Worm (Caenorhabditis elegans): Measurements from ENCODE around the gene srh-239.

The srh-239 gene

DNA sequence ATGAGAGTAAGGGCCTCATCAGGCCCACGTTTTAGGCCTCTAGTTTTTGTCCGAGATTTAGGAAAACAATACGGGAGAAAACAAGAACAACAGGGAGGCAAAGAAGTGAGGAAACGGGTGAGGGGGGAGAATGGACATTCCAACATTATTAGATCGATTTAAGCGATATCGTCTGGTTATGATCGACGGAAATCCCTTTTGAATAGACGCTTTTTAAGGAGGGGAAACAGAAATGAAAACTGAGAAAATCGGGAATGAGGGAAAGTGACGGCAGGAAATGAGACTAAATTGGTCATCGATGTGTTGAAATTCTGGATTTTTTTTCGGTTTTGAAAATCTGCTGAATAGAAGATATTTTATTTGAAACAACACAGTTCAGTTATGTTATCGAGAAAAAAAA, 18.9 kb downstream of the srh-239 start, which contains the start of gene rocf-1:
rocf-1 (minus strand) TSS at position 101 of the 400 bp plus-strand sequence.
- TF ChIP-seq W03F9.2 (tag; optimal IDR thresholded peaks at IDR 0.05) (no peak), him-1 (tag; optimal IDR thresholded peaks at IDR 0.05) (no peak), dao-5 (tag; optimal IDR thresholded peaks at IDR 0.05) (no peak)

ce11 chrV:15465032-15465727, 19.6 kb downstream of the srh-239 start, which contains the start of gene pqn-71:
pqn-71 (plus strand) TSS chrV:15465677.
- peak; percentile 87 for TF ChIP-seq dao-5 (tag; optimal IDR thresholded peaks at IDR 0.05)
- peak; percentile 71 for TF ChIP-seq W03F9.2 (tag; optimal IDR thresholded peaks at IDR 0.05)
- TF ChIP-seq him-1 (tag; optimal IDR thresholded peaks at IDR 0.05): peak; percentile 92

DNA sequence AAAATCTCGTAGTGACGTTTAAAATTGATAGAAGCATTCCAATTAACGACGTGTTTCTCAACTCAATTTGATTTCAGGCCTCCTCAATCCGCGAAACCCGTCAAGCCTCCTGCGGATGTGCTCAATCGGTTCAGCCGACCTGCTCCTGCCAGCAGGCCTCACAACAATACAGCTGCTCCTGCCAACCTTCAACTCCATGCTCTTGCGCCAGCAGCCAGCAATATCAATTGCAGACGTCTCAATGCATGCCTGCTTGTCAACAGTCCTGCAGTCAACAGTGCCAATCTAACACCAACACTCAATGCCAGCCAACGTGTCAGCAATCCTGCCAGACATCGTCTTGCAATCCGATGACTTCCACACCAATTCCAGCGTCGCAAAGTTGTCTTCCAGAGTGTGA, 20.5 kb downstream of the srh-239 start:
- TF ChIP-seq dao-5 (tag; optimal IDR thresholded peaks at IDR 0.05) (no peak), him-1 (tag; optimal IDR thresholded peaks at IDR 0.05) (no peak), W03F9.2 (tag; optimal IDR thresholded peaks at IDR 0.05) (no peak)

- TF ChIP-seq him-1 (tag; optimal IDR thresholded peaks at IDR 0.05) (no peak), W03F9.2 (tag; optimal IDR thresholded peaks at IDR 0.05) (no peak), dao-5 (tag; optimal IDR thresholded peaks at IDR 0.05) (no peak)
These were observed 21.2 kb downstream of the srh-239 start for ce11 chrV:15466719-15467118.

DNA sequence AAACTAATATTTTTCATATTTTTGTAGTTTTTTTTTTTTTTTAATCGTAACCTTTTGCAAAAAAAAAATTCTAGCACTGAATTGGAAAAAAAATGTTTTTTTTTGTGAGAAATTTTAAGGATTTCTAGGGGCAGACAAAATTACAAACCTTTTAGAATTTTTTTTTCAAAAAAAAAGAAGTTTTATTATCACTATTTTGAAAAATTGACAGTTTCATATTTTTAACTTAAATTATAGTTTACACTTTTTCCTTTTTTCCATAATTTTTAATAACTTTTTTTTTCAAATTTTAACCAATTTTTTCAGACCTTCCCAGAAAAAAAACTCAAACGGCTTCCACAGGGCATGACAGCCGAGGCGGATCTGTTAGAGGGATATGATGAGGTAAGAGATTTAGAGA, 25.5 kb downstream of the srh-239 start, which contains the start of gene dpf-1:
dpf-1 (plus strand) TSS at position 301 of the 400 bp plus-strand sequence.
- TF ChIP-seq W03F9.2 (tag; optimal IDR thresholded peaks at IDR 0.05): no peak
- no peak for TF ChIP-seq him-1 (tag; optimal IDR thresholded peaks at IDR 0.05)
- no peak for TF ChIP-seq dao-5 (tag; optimal IDR thresholded peaks at IDR 0.05)

- TF ChIP-seq dao-5 (tag; optimal IDR thresholded peaks at IDR 0.05): no peak
- no peak for TF ChIP-seq W03F9.2 (tag; optimal IDR thresholded peaks at IDR 0.05)
- TF ChIP-seq him-1 (tag; optimal IDR thresholded peaks at IDR 0.05): no peak
These were observed 33.1 kb downstream of the srh-239 start, which contains the start of gene C06B8.2 for ce11 chrV:15478597-15478996. C06B8.2 (minus strand) TSS chrV:15478749.

DNA sequence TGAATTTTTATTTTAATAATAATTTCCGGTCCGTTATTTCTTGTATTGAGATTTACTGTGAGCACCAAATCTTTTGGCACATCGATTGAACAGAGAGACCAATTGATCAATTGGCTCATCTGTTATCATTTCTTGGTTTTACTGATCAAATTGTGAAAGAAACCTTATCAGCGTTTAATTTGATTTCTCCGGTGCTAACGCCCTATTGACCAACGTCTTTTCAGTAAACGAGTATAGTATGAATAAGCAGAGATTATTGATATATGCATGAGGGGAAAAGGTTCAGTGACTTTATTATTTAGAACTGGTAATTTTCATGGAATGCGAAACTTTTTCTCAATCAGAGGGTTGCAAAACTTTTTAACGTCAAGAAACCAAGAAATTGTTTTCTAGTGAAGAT, 33.6 kb downstream of the srh-239 start:
- TF ChIP-seq W03F9.2 (tag; optimal IDR thresholded peaks at IDR 0.05): no peak
- no peak for TF ChIP-seq dao-5 (tag; optimal IDR thresholded peaks at IDR 0.05)
- TF ChIP-seq him-1 (tag; optimal IDR thresholded peaks at IDR 0.05): no peak

ce11 chrV:15479825-15480224, 34.3 kb downstream of the srh-239 start:
- no peak for TF ChIP-seq W03F9.2 (tag; optimal IDR thresholded peaks at IDR 0.05)
- TF ChIP-seq him-1 (tag; optimal IDR thresholded peaks at IDR 0.05): no peak
- no peak for TF ChIP-seq dao-5 (tag; optimal IDR thresholded peaks at IDR 0.05)

DNA sequence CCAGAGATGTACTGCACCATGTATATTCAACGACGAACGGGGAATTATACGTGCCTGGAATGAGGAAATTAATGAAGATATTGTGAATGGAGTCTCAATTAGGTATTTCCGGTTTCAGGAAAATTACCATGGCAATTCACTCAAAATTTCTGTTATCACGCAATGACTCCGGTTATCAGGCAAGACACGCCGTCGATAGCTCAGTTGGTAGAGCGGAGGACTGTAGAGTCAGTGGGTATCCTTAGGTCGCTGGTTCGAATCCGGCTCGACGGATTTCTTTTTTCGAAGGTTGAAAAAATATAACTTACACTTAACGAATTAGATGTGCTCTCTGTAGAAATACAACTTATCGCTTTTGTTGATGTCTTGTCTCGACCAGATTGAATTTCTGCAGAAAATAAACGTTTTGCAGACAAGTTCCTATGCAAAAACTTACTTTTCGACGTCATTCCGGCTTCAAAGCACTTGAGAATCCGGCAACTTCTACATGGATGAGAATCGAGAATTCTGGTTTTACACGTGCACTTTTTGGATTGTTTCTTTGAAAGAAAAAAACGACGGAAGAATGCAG, 35.1 kb downstream of the srh-239 start:
- TF ChIP-seq him-1 (tag; optimal IDR thresholded peaks at IDR 0.05): no peak
- TF ChIP-seq W03F9.2 (tag; optimal IDR thresholded peaks at IDR 0.05): no peak
- no peak for TF ChIP-seq dao-5 (tag; optimal IDR thresholded peaks at IDR 0.05)

DNA sequence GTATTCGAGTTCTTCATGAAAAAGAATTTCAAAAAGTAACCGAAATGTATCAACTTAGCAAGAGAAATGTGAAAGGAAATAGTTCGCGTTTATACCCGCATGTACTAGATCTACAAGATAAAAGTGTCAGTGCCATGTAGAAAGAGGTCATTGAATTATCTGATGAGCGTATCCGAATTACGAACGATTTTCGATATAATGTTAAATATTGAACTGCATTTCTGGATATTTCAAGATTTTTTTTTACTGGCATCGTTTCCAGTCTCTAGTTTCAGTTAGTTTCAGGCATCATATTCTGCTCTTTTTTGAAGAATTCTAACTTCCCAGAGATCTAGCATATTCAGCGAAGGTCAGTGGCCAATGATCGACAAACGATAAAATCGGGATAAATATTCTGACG, 35.8 kb downstream of the srh-239 start, which contains the start of gene nhr-150:
nhr-150 (minus strand) TSS at position 92 of the 400 bp plus-strand sequence.
- TF ChIP-seq him-1 (tag; optimal IDR thresholded peaks at IDR 0.05) (no peak), W03F9.2 (tag; optimal IDR thresholded peaks at IDR 0.05) (no peak), dao-5 (tag; optimal IDR thresholded peaks at IDR 0.05) (no peak)

ce11 chrV:15483563-15483962, 38.0 kb downstream of the srh-239 start:
- no peak for TF ChIP-seq him-1 (tag; optimal IDR thresholded peaks at IDR 0.05)

DNA sequence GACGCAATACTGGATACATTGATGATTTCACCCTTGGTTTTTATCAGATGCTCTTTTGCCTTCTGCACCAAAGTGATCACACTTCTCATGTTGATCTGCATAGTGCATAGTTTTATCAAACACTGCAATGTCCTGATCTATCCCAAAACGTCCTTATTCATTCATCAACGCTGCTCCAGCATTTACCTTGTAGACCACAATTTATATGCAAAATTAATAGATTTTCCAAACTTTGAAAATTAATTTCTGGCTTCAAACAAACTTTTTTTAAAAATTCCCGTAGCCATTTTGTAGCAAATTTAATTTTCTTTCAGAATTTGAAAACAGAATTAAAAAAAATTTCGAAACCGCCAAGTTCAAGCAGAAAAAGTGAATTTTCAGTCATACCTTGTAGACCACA, 39.0 kb downstream of the srh-239 start, which contains the start of gene C06B8.3:
C06B8.3 (minus strand) TSS at position 101 of the 400 bp plus-strand sequence.
- TF ChIP-seq him-1 (tag; optimal IDR thresholded peaks at IDR 0.05) (no peak), W03F9.2 (tag; optimal IDR thresholded peaks at IDR 0.05) (no peak), dao-5 (tag; optimal IDR thresholded peaks at IDR 0.05) (no peak)

DNA sequence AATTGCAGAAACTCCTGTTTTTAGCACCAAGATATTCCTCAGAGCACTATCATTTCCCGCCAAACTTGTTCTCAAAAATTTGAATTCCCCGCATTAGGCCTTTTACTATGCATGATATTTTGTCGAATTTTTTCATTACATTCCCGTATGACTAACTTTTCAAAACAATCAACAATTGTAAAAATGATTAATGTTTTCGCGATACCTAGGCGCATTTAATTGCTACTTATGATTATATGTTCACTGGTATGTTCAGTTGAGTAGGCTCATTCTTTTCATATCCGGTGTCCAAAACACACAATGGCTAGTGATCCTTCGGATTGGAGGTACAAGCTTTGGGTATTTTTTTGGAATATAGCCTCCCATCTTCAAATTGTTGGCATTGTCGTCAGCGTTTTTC, 42.2 kb downstream of the srh-239 start, which contains the start of gene srw-21:
srw-21 (plus strand) TSS at position 301 of the 400 bp plus-strand sequence.
- TF ChIP-seq W03F9.2 (tag; optimal IDR thresholded peaks at IDR 0.05) (no peak), him-1 (tag; optimal IDR thresholded peaks at IDR 0.05) (no peak), dao-5 (tag; optimal IDR thresholded peaks at IDR 0.05) (no peak)

DNA sequence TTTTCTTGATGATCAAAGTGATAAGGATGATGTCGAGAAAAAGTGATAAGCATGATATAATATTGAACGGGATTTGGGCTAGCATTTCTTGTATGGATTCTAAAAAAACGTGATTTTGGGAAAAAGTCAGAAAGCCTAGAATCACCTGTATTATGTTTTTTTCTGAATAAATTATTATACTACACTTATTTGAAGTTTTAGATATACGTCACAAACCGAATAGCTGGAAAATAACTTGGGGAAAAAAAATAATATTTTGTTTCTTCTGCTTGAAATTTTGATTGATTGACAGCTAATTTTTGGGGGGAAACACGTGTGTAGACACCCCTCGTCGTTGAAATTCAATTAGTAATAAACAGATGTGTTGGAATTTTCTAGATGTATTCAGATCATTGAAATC, 47.0 kb downstream of the srh-239 start, which contains the start of gene str-264:
str-264 (minus strand) TSS at position 101 of the 400 bp plus-strand sequence.
- TF ChIP-seq him-1 (tag; optimal IDR thresholded peaks at IDR 0.05) (no peak), dao-5 (tag; optimal IDR thresholded peaks at IDR 0.05) (no peak), W03F9.2 (tag; optimal IDR thresholded peaks at IDR 0.05) (no peak)
